Fruit fly (Drosophila melanogaster): ENCODE results near the gene CG6724.

Gene CG6724

DNA sequence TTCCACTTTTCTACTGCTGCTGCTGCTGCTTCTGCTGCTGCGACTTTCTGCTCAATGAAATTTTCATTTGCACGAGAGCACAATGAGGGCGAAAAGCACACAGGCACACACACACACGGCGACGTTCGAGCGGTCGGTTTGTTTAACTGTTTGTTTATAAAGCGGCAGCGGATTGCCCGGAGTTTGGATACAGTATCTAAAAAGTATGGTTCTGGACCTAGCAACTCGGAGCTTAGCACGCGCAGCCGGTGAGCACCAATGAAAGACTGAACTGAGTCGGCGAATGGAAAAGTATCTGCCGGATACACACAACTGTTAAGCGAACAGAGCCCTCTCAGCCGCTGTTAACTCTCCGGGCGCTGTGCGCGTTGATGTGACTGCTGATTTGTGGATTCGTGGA lies 13.7 kb downstream of the CG6724 start, which contains the start of gene CG17124 (continued):
- TF ChIP-seq Smox (GFP tag; optimal IDR thresholded peaks at IDR 0.05) = no peak
- no peak for TF ChIP-seq CG34406 (GFP tag; optimal IDR thresholded peaks at IDR 0.05)
- no peak for TF ChIP-seq fd59A (GFP tag; optimal IDR thresholded peaks at IDR 0.05)
- TF ChIP-seq pdm3 (GFP tag; optimal IDR thresholded peaks at IDR 0.05) = no peak
- TF ChIP-seq ss (GFP tag; optimal IDR thresholded peaks at IDR 0.05) = peak; percentile 48 to 68
- TF ChIP-seq vri (GFP tag; optimal IDR thresholded peaks at IDR 0.05) = no peak
- TF ChIP-seq CG10669 (GFP tag; optimal IDR thresholded peaks at IDR 0.05) = peak; percentile 1
- peak; percentile 53 for TF ChIP-seq CG9139 (GFP tag; optimal IDR thresholded peaks at IDR 0.05)
- TF ChIP-seq Sox14 (GFP tag; optimal IDR thresholded peaks at IDR 0.05) = peak; percentile 17
- no peak for TF ChIP-seq topi (GFP tag; optimal IDR thresholded peaks at IDR 0.05)
- no peak for TF ChIP-seq Hr4 (GFP tag; optimal IDR thresholded peaks at IDR 0.05)
- TF ChIP-seq Lpt (GFP tag; optimal IDR thresholded peaks at IDR 0.05) = no peak
- TF ChIP-seq Hr39 (GFP tag; optimal IDR thresholded peaks at IDR 0.05) = no peak
- TF ChIP-seq OdsH (GFP tag; optimal IDR thresholded peaks at IDR 0.05) = no peak
- no peak for TF ChIP-seq CG11762 (GFP tag; optimal IDR thresholded peaks at IDR 0.05; ENCODE audit: insufficient read depth)
- no peak for TF ChIP-seq lz (GFP tag; optimal IDR thresholded peaks at IDR 0.05)
- TF ChIP-seq CG3919 (GFP tag; optimal IDR thresholded peaks at IDR 0.05) = peak; percentile 63
- no peak for TF ChIP-seq salr (GFP tag; optimal IDR thresholded peaks at IDR 0.05)
- peak; percentile 74; the same call in 2 of the 3 replicates for TF ChIP-seq eg (GFP tag; IDR thresholded peaks at IDR 0.05)

DNA sequence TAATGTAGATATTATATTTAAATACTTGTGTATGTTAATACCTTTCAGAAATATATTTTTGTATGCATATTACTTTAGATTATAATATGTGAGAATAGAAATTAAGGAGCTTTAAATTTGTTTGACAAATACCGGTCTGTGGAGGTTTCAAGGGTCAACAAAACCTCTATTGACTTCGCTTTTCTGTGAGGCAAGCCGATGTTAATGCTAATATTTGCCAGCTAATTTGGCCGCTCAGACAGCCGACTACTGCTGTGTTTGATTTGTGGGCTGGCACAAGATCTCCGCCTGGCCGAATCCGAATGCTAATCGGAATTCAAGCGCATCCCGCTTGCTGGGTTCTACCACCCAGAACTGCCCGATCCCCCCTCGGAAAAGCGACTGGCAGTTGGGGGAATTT lies 15.2 kb downstream of the CG6724 start:
- peak; percentile 84 for TF ChIP-seq fkh (GFP tag; optimal IDR thresholded peaks at IDR 0.05)
- TF ChIP-seq CG8632 (GFP tag; optimal IDR thresholded peaks at IDR 0.05) = no peak
- peak; percentile 16 for TF ChIP-seq svp (GFP tag)

DNA sequence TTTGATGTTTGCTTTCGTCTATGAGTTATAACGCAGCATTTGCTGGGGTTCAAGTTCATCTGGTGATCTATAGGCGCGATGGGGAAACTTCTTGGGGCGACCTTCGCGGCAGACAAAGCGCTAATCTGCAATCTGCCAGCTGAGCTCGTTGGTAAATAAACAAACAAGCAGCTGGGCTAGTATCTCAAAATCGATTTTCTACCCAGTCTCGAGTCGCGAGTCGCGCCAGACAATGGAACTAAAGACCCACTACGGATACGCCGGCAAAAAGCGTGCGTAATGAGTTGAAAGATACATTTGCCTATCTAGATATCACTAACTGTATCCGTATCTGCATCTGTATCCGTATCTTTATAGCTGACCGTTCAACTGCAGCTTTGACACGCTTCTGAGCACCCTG lies 16.1 kb downstream of the CG6724 start:
- no peak for TF ChIP-seq CG6163 (GFP tag; IDR thresholded peaks at IDR 0.05)
- no peak for TF ChIP-seq CG4318 (GFP tag; optimal IDR thresholded peaks at IDR 0.05)
- TF ChIP-seq Lpt (GFP tag; optimal IDR thresholded peaks at IDR 0.05) = no peak

DNA sequence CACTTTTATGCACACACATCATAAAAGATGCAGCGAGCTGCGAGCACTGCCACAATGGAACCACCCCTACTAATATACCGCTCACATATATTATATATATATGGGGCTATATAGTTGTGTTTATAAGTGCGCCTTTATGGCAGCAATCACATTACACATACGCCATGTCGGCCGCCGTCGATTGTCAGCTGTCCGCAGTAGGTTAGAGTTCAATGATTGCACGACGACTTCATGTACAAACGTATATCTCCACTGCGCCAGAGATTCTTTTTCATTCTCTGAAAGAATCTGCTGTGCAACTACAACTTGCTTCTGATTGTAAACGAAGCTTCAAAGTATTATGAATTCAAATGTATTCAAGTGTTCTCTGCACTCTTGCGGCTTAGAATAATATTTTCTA lies 17.1 kb downstream of the CG6724 start:
- peak; percentile 33 for TF ChIP-seq Eip78C (GFP tag)
- peak; percentile 91 for TF ChIP-seq svp (GFP tag)
- TF ChIP-seq CG6276 (GFP tag; optimal IDR thresholded peaks at IDR 0.05) = peak; percentile 21
- peak; percentile 10 for TF ChIP-seq CG32006 (GFP tag; optimal IDR thresholded peaks at IDR 0.05)
- TF ChIP-seq dsx (GFP tag; optimal IDR thresholded peaks at IDR 0.05; ENCODE audit: poor library complexity, severe bottlenecking) = no peak

DNA sequence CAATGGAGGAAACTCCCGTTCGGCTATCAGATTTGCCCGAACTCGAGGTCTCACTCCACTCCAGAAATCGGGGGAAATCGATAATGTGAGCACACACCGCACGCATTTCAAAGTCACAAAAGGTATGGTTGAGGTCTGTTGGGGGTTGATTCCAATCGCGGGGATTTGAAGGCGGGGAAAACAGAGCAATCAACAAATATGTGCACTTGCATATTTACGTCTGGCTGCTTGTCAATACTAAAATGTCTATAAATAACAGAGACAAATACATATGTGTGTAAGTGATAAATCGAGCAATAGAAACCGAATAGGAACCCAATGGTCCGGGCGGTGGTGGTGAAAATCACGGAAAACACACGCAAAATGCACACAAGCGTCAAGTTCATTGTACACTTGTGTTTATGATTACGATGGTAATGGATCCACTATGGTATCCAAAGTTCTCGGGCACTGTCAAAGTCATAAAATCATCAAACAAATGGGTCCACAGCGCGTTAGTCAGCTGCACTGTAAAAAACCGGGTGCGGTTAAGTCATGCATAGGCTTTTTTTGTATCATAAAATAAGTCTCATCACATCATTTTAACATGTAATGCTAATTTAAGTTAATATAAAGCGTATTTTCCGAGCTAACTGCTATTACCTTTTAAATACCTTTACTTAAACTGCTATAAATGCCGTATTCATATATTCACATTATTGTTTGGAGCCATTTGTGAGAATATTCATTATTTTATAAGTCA lies 17.7 kb downstream of the CG6724 start:
- TF ChIP-seq Hr38 (GFP tag; optimal IDR thresholded peaks at IDR 0.05) (no peak), CG32006 (GFP tag; optimal IDR thresholded peaks at IDR 0.05) (peak; percentile 87), CG8119 (GFP tag; IDR thresholded peaks at IDR 0.05) (peak; percentile 76), CG10631 (GFP tag; optimal IDR thresholded peaks at IDR 0.05) (peak; percentile 20), Lpt (GFP tag; optimal IDR thresholded peaks at IDR 0.05) (peak; percentile 58), CG1621 (tag; optimal IDR thresholded peaks at IDR 0.05) (no peak), CG16779 (tag; optimal IDR thresholded peaks at IDR 0.05) (no peak), Gug (GFP tag; IDR thresholded peaks at IDR 0.05) (peak; percentile 36; the same call in 1 of the 2 replicates), CG3919 (GFP tag; optimal IDR thresholded peaks at IDR 0.05) (peak; percentile 29), Eip93F (GFP tag; optimal IDR thresholded peaks at IDR 0.05) (no peak), CG6163 (GFP tag; IDR thresholded peaks at IDR 0.05) (peak; percentile 22; the same call in 1 of the 3 replicates), Hr39 (GFP tag; optimal IDR thresholded peaks at IDR 0.05) (no peak), fd59A (GFP tag; optimal IDR thresholded peaks at IDR 0.05) (peak; percentile 12), CG10669 (GFP tag; optimal IDR thresholded peaks at IDR 0.05) (no peak), Smox (GFP tag; optimal IDR thresholded peaks at IDR 0.05) (no peak), Eip78C (GFP tag) (peak; percentile 78), eg (GFP tag; IDR thresholded peaks at IDR 0.05) (peak; percentile 63), esn (GFP tag; optimal IDR thresholded peaks at IDR 0.05) (no peak), CG6808 (GFP tag; optimal IDR thresholded peaks at IDR 0.05) (peak; percentile 13), CG11294 (GFP tag; IDR thresholded peaks at IDR 0.05) (peak; percentile 51; the same call in 1 of the 2 replicates), Sox14 (GFP tag; optimal IDR thresholded peaks at IDR 0.05) (peak; percentile 9), CG8319 (GFP tag; optimal IDR thresholded peaks at IDR 0.05) (no peak), net (GFP tag; optimal IDR thresholded peaks at IDR 0.05) (peak; percentile 29), fkh (GFP tag; optimal IDR thresholded peaks at IDR 0.05) (peak; percentile 99), salr (GFP tag; optimal IDR thresholded peaks at IDR 0.05) (peak in 1 of 2 experiments; percentile 55), spab (GFP tag; optimal IDR thresholded peaks at IDR 0.05) (no peak), svp (GFP tag) (peak; percentile 51)

All from whole organism, prepupa.